Worm (Caenorhabditis elegans) whole organism, L3 larva: ENCODE data around the gene ceh-33.

Experiments
- elt-3 ChIP-seq, 3 experiments: fragments of 150-350 bp in 1 of 3; sonication (generic microtip) in 2 of 3; optimal IDR thresholded peaks; 2 replicates in 2 of 3; 4 replicates in 1 of 3; lab custom pipeline; 2014 to 2017; ENCODE audit warnings: missing biosample characterization in 3 of 3, missing genetic modification characterization in 3 of 3
- nhr-11 ChIP-seq: fragments of 150-350 bp; optimal IDR thresholded peaks from 2 replicates; lab custom pipeline; 2014; ENCODE audit warnings: missing biosample characterization, missing genetic modification characterization
- nhr-12 ChIP-seq: fragments of 150-350 bp; optimal IDR thresholded peaks from 2 replicates; lab custom pipeline; 2014; ENCODE audit warnings: missing biosample characterization, missing genetic modification characterization
- pha-4 ChIP-seq: fragments of 150-350 bp; optimal IDR thresholded peaks from 2 replicates; lab custom pipeline; 2014; ENCODE audit warnings: missing biosample characterization, missing genetic modification reagents, missing genetic modification characterization

- TF ChIP-seq nhr-11 (tag; lab: Kevin White, UChicago) (no peak), pha-4 (tag; lab: Kevin White, UChicago) (no peak), nhr-12 (tag; lab: Kevin White, UChicago) (no peak), elt-3 (tag; optimal IDR thresholded peaks at IDR 0.05; lab: Kevin White, UChicago) (no peak)
Measured at ce11 chrV:5304366-5304765, 20.1 kb downstream of the ceh-33 start.
